Worm (Caenorhabditis elegans) whole organism, midembryonic: Measurements from ENCODE around the gene nucb-1.

Source experiments
- T22C8.4 ChIP-seq: fragments of 200-800 bp; sonication (Bioruptor generic); IDR thresholded peaks from 2 replicates; pipeline ENCODE4 v1.3.6; 2022; ENCODE audit warnings: missing genetic modification characterization, missing compliant biosample characterization
- cog-1 ChIP-seq: sonication (generic microtip); optimal IDR thresholded peaks from 2 replicates; lab custom pipeline; 2016; ENCODE audit warnings: missing genetic modification characterization, missing compliant biosample characterization
- flt-1 ChIP-seq: fragments of 200-800 bp; sonication (Bioruptor generic); IDR thresholded peaks from 2 replicates; pipeline ENCODE4 v1.3.6; 2022; ENCODE audit warnings: missing genetic modification characterization, missing compliant biosample characterization
- klf-2 ChIP-seq: fragments of 200-800 bp; sonication (Bioruptor generic); conservative IDR thresholded peaks from 2 replicates; pipeline ENCODE4 v1.3.6; 2022; ENCODE audit warnings: missing genetic modification reagents, missing genetic modification characterization, missing compliant biosample characterization
- med-1 ChIP-seq: sonication (generic microtip); optimal IDR thresholded peaks from 2 replicates; lab custom pipeline; 2017; ENCODE audit warnings: missing genetic modification characterization, mild to moderate bottlenecking, missing compliant biosample characterization, antibody characterized with exemption, missing genetic modification reagents; ENCODE audit not compliant: insufficient read depth
- ref-1 ChIP-seq: fragments of 200-800 bp; sonication (Bioruptor generic); conservative IDR thresholded peaks from 2 replicates; pipeline ENCODE4 v1.3.6; 2022; ENCODE audit warnings: missing genetic modification reagents, missing genetic modification characterization, missing compliant biosample characterization
- tab-1 ChIP-seq: fragments of 200-800 bp; sonication (Bioruptor generic); IDR thresholded peaks from 2 replicates; pipeline ENCODE4 v1.3.6; 2022; ENCODE audit warnings: missing genetic modification characterization, missing compliant biosample characterization
- ztf-23 ChIP-seq: fragments of 200-800 bp; sonication (Bioruptor generic); IDR thresholded peaks from 2 replicates; pipeline ENCODE4 v1.3.6; 2022; ENCODE audit warnings: missing genetic modification reagents, missing genetic modification characterization, missing compliant biosample characterization
- ztf-29 ChIP-seq: fragments of 200-800 bp; sonication (Bioruptor generic); IDR thresholded peaks from 2 replicates; pipeline ENCODE4 v1.3.6; 2022; ENCODE audit warnings: missing genetic modification reagents, missing genetic modification characterization, missing compliant biosample characterization

Gene nucb-1

DNA sequence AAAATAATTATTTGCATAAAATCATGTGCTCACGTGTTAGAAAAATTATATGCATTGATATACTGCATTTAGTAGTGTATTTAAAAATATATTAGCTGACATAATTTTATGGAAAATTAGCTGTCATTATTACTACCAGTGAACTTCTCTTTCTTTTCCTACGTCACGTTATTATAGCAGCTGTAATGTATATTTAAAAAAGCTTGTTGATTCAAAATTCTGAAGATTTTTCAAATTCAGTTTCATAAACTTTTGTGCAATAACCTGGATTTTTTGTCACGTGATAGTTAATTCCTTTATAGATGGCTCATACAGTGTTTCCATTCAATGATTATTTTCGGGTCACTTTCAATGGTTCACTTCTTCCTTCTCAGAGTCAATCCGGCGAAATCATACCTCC lies 15.0 kb downstream of the nucb-1 start, which contains the start of gene F44A6.3:
F44A6.3 (plus strand) TSS at position 301 of the 400 bp plus-strand sequence.
- TF ChIP-seq ref-1, result no peak
- no peak for TF ChIP-seq klf-2 (GFP tag; lab: Robert Waterston, UW)
- no peak for TF ChIP-seq flt-1
- no peak for TF ChIP-seq ztf-23 (GFP tag; lab: Robert Waterston, UW)
- TF ChIP-seq T22C8.4, result no peak
- TF ChIP-seq tab-1 (GFP tag; lab: Robert Waterston, UW), result no peak
- no peak for TF ChIP-seq ztf-29 (GFP tag; lab: Robert Waterston, UW)
- no peak for TF ChIP-seq cog-1 (tag; lab: Kevin White, UChicago)
- no peak for TF ChIP-seq med-1 (GFP tag; lab: Kevin White, UChicago)

DNA sequence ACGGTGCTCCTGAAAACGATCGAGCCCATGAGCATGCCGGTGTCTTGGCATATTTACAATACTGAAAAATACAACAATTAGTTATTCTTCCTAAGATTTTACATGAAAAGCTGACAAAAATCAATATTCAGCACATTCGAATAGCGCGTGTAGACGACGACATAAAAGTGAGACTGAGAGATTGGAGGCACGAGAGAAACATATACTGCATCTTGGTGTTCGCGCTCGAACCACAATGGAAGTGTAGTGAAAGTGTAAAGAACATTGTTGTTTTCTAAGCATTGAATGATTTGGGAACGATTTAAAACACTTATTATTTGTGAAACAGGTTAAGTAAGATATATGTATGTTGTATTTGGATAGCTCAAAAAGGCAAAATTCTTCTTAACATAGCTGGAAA lies 17.9 kb downstream of the nucb-1 start, which contains the start of gene F44A6.4:
F44A6.4 (minus strand) TSS at position 67 of the 400 bp plus-strand sequence.
- TF ChIP-seq cog-1 (tag; lab: Kevin White, UChicago) (no peak), flt-1 (no peak), ztf-23 (GFP tag; lab: Robert Waterston, UW) (no peak), ref-1 (no peak), klf-2 (GFP tag; lab: Robert Waterston, UW) (no peak), tab-1 (GFP tag; lab: Robert Waterston, UW) (no peak), T22C8.4 (0 out of 2 replicates have a peak, but pooled peaks have one; percentile 37)

DNA sequence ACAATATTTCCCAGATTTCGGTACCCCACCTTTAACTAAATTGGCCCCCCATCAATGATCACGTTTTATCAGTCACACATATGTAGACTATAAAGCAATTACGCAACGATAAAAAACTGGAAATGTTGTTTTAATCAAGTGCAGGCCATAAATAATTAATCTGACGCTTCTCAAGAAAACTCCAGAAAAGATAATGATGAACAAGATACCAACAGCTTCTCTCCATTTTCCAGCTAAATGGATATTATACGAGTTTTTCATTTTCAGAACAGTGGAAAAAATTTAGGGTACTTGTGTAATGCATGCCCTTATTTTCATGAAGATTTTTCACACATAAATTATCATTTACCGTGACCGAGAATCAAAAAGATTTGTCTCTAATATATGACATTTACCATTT lies 18.8 kb downstream of the nucb-1 start:
- TF ChIP-seq ref-1, result no peak
- no peak for TF ChIP-seq ztf-29 (GFP tag; lab: Robert Waterston, UW)
- TF ChIP-seq tab-1 (GFP tag; lab: Robert Waterston, UW), result no peak
- TF ChIP-seq flt-1, result no peak
- TF ChIP-seq med-1 (GFP tag; lab: Kevin White, UChicago), result no peak
- TF ChIP-seq T22C8.4, result no peak
- no peak for TF ChIP-seq cog-1 (tag; lab: Kevin White, UChicago)
- no peak for TF ChIP-seq klf-2 (GFP tag; lab: Robert Waterston, UW)

DNA sequence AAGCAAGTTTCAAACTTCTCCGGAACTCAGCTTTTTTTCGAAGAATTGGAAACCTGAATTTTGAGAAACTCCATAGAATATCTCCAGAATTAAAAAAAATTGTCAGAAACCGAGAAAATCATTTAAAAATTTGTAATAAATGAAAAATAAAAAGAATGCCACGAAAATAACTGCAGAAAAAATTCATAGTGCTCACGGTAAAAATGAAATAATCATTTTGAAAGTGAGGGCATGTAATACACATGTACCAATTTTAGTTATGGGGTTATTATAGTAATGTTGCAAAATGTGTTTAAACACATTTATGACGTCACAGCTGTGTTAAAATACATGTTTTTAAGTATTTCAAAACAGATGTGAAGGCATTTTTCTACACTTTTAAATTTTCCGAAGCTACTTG lies 19.4 kb downstream of the nucb-1 start:
- TF ChIP-seq flt-1, result no peak

DNA sequence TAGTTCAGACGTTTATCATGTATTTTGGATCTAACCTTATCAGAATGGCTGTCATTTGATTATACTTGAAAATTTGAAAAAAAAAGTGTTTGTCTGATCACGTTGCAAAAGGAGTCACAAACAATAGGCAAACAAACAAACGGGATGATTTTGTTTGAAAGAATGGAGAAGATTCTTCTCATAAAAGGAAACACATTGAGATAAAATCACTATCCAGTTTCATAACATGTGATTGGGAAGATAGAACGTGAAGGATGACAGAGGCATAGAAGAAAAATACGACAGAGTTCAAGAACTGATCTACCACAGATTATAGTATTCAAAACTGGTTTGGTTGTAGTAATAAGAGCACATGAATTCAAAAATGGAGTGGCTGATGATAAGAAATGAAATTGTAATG lies 21.3 kb downstream of the nucb-1 start, which contains the start of gene F44A6.5:
F44A6.5 (minus strand) TSS at position 151 of the 400 bp plus-strand sequence.
- TF ChIP-seq med-1 (GFP tag; lab: Kevin White, UChicago) (no peak), ztf-29 (GFP tag; lab: Robert Waterston, UW) (no peak), tab-1 (GFP tag; lab: Robert Waterston, UW) (no peak), cog-1 (tag; lab: Kevin White, UChicago) (no peak), T22C8.4 (no peak), ref-1 (no peak), flt-1 (no peak), ztf-23 (GFP tag; lab: Robert Waterston, UW) (no peak), klf-2 (GFP tag; lab: Robert Waterston, UW) (no peak)

DNA sequence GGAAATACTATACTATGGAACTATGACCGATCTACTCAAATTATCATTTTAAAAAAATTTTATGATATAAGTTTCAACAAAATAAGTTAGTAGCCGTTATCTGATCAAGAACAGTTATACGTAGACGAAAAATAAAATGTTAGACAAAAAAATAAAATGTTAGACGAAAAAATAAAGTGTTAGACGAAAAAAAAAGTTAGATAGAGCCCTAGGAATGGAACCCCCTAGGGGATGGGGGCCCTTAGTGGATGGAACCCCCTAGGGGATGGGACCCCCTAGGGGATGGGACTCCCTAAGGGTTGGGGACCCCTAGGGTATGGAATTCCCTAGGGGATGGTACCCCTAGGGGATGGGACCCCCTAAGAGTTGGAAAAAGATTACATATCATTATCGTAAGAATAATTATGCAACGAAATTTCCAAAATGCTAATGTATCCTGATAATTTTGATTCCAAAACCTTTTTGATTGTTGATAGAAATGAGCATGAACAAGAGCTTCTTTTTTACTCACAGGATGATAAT lies 21.7 kb downstream of the nucb-1 start:
- TF ChIP-seq med-1 (GFP tag; lab: Kevin White, UChicago) (no peak), cog-1 (tag; lab: Kevin White, UChicago) (no peak), ztf-23 (GFP tag; lab: Robert Waterston, UW) (no peak), ztf-29 (GFP tag; lab: Robert Waterston, UW) (no peak), ref-1 (no peak), T22C8.4 (no peak), flt-1 (no peak), klf-2 (GFP tag; lab: Robert Waterston, UW) (no peak), tab-1 (GFP tag; lab: Robert Waterston, UW) (no peak)

DNA sequence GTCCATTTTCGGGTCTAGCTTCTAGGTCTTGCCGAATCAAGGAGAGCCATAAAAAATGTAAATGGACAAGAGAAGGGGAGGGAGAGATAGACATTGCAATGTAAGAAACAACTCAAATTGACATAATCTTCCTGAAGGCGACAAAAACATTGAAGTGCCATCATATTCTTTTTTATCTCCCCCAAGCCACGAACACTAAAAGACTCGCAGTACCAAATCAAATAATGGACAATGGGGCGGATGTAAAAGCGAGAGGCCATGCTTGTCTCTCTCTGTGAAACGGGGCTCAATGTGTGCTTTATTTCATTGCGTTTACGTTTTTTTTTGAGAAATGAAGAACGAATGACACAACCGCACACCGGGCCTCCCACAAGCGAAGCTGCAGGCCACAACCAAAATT lies 28.3 kb downstream of the nucb-1 start:
- TF ChIP-seq ztf-23 (GFP tag; lab: Robert Waterston, UW) (no peak), ref-1 (no peak), flt-1 (no peak), ztf-29 (GFP tag; lab: Robert Waterston, UW) (no peak), T22C8.4 (no peak), cog-1 (tag; lab: Kevin White, UChicago) (no peak), klf-2 (GFP tag; lab: Robert Waterston, UW) (no peak), tab-1 (GFP tag; lab: Robert Waterston, UW) (no peak), med-1 (GFP tag; lab: Kevin White, UChicago) (no peak)

DNA sequence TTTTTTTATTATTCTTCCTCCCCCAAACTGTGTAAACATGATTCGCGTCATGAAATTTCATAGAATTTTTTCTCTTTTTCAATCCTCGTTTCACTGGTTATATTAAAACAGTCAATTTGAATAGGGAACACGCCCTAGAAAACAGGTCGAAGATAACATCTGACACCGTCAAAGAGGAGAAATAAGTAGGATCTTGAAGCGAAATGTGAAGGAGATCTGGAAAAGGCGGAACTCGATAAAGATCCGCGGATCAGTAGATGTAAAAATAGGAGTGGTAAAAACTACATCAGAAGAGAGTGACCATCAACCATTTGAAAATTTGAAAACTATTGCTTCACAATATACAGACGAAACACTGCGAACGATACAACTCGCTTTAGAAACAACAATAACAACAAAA lies 29.7 kb downstream of the nucb-1 start:
- TF ChIP-seq cog-1 (tag; lab: Kevin White, UChicago) (no peak), ztf-23 (GFP tag; lab: Robert Waterston, UW) (no peak), tab-1 (GFP tag; lab: Robert Waterston, UW) (no peak), klf-2 (GFP tag; lab: Robert Waterston, UW) (no peak), ref-1 (no peak), flt-1 (no peak), med-1 (GFP tag; lab: Kevin White, UChicago) (no peak), ztf-29 (GFP tag; lab: Robert Waterston, UW) (no peak), T22C8.4 (no peak)

DNA sequence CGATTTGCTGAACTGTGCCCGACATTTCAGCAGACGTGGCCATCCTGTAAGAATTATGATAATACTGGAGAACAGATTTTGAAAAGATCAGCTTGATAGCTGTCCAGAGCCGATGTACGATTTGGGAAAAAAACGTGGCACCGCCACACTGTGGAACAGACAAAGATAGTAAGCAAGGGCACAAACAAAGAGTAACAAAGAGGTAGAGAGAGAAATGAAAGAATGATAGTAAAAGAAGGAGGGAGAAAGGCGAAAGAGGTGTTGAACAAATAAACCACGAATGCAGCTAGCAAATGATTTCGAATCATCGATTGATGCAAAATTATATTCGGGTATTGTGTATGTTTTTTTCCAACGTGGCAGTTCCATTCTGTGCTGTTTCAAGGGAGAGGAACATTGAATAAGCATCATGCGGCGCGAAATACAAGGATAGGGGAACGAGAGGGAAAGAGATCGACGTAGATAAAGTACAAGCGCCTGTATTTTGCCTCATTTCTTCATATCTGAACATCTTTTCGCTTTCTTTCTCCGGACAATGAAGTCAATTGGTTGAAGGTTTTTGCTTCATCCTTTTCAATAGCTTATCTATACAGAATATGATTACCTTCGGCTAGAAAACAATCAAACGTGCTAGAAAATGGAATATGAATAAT lies 30.7 kb downstream of the nucb-1 start, which contains the start of gene C14H10.3:
C14H10.3 (minus strand) TSS at position 44 of the 653 bp plus-strand sequence.
- no peak for TF ChIP-seq cog-1 (tag; lab: Kevin White, UChicago)
- TF ChIP-seq T22C8.4, result no peak
- no peak for TF ChIP-seq ztf-29 (GFP tag; lab: Robert Waterston, UW)
- no peak for TF ChIP-seq klf-2 (GFP tag; lab: Robert Waterston, UW)
- no peak for TF ChIP-seq tab-1 (GFP tag; lab: Robert Waterston, UW)
- no peak for TF ChIP-seq flt-1
- TF ChIP-seq ztf-23 (GFP tag; lab: Robert Waterston, UW), result no peak
- no peak for TF ChIP-seq ref-1
- no peak for TF ChIP-seq med-1 (GFP tag; lab: Kevin White, UChicago)
